Fruit fly (Drosophila melanogaster): ENCODE results near the gene mura.

mura gene

DNA sequence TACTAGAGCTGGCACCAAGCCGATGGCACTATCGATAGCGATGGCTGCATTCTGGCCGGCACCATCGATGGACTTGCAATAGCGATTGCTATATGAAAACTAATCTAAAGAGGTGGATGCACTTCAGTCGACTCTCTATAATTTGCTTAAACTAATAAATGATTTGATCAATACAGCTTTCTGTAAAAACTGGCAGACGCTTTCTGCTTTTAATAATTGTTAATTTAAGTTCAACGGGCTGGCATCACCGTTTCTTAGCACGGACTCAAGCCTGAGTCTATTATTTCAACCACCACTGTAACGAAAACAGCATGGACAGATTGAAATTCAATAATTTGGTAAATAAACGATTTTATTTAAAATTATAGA lies 38.6 kb downstream of the mura start, which contains the start of the genes Ras85D and Rlb1 (continued):
- TF ChIP-seq H15 (GFP tag; IDR thresholded peaks at IDR 0.05), result no peak
- no peak for TF ChIP-seq danr (GFP tag; IDR thresholded peaks at IDR 0.05)
- TF ChIP-seq CG13424 (tag; optimal IDR thresholded peaks at IDR 0.05), result peak; percentile 82
- peak; percentile 8 for TF ChIP-seq zen (tag; optimal IDR thresholded peaks at IDR 0.05)
- no peak for TF ChIP-seq CG32532 (GFP tag; IDR thresholded peaks at IDR 0.05)
- no peak for TF ChIP-seq Atf6 (GFP tag; IDR thresholded peaks at IDR 0.05)
- TF ChIP-seq CG4730 (GFP tag; IDR thresholded peaks at IDR 0.05), result no peak
- TF ChIP-seq caup (GFP tag; optimal IDR thresholded peaks at IDR 0.05; ENCODE audit: severe bottlenecking), result peak; percentile 43
- TF ChIP-seq NC2β (GFP tag; optimal IDR thresholded peaks at IDR 0.05), result peak; percentile 76
- TF ChIP-seq fru (optimal IDR thresholded peaks at IDR 0.05), result no peak
- TF ChIP-seq CG8290 (GFP tag; optimal IDR thresholded peaks at IDR 0.05), result peak; percentile 70
- TF ChIP-seq CG8290 (tag; optimal IDR thresholded peaks at IDR 0.05), result peak in 1 of 2 experiments; percentile 62
- peak; percentile 33 for TF ChIP-seq cwo (GFP tag; optimal IDR thresholded peaks at IDR 0.05)
- no peak for TF ChIP-seq CG3726 (GFP tag; IDR thresholded peaks at IDR 0.05)
- peak; percentile 68 for TF ChIP-seq Fer2 (tag; optimal IDR thresholded peaks at IDR 0.05)
- peak; percentile 61 for TF ChIP-seq CG10979 (tag; optimal IDR thresholded peaks at IDR 0.05)
- no peak for TF ChIP-seq CG11723 (GFP tag; optimal IDR thresholded peaks at IDR 0.05)
- no peak for TF ChIP-seq wek (GFP tag; optimal IDR thresholded peaks at IDR 0.05)
- TF ChIP-seq hbn (GFP tag; IDR thresholded peaks at IDR 0.05; ENCODE audit: partially characterized antibody), result no peak
- peak; percentile 63 for TF ChIP-seq grn (GFP tag; optimal IDR thresholded peaks at IDR 0.05)
- TF ChIP-seq CG2129 (GFP tag; IDR thresholded peaks at IDR 0.05; ENCODE audit: partially characterized antibody), result no peak
- peak; percentile 85 for TF ChIP-seq pzg (GFP tag; optimal IDR thresholded peaks at IDR 0.05)
- no peak for TF ChIP-seq Dll (GFP tag; IDR thresholded peaks at IDR 0.05; ENCODE audit: partially characterized antibody)
- TF ChIP-seq NC2α (GFP tag; optimal IDR thresholded peaks at IDR 0.05), result peak; percentile 59
- TF ChIP-seq gce (GFP tag; IDR thresholded peaks at IDR 0.05), result no peak
- TF ChIP-seq CG10959 (GFP tag; IDR thresholded peaks at IDR 0.05), result no peak
- peak; percentile 62 for TF ChIP-seq CG30020 (tag; optimal IDR thresholded peaks at IDR 0.05)
- TF ChIP-seq Dek (tag; optimal IDR thresholded peaks at IDR 0.05), result peak; percentile 59
- TF ChIP-seq CG6654 (GFP tag; optimal IDR thresholded peaks at IDR 0.05), result no peak
- TF ChIP-seq cas (GFP tag; IDR thresholded peaks at IDR 0.05), result no peak
- no peak for TF ChIP-seq Dref (GFP tag; IDR thresholded peaks at IDR 0.05)
- TF ChIP-seq tup (GFP tag; optimal IDR thresholded peaks at IDR 0.05), result peak; percentile 16
- peak; percentile 25 for TF ChIP-seq cato (GFP tag; optimal IDR thresholded peaks at IDR 0.05; ENCODE audit: borderline replicate concordance)
- no peak for TF ChIP-seq Dfd (GFP tag; optimal IDR thresholded peaks at IDR 0.05)
- TF ChIP-seq HLH3B (GFP tag; IDR thresholded peaks at IDR 0.05), result no peak
- TF ChIP-seq lola (GFP tag; optimal IDR thresholded peaks at IDR 0.05), result peak in 1 of 3 experiments; percentile 57
- TF ChIP-seq CG4854 (GFP tag; optimal IDR thresholded peaks at IDR 0.05), result peak; percentile 66
- TF ChIP-seq bab2 (GFP tag; optimal IDR thresholded peaks at IDR 0.05), result peak; percentile 87
- TF ChIP-seq seq (GFP tag; IDR thresholded peaks at IDR 0.05), result no peak
- TF ChIP-seq Nf-YB (GFP tag; optimal IDR thresholded peaks at IDR 0.05), result peak; percentile 31
- TF ChIP-seq shn (GFP tag; optimal IDR thresholded peaks at IDR 0.05), result peak; percentile 83
- TF ChIP-seq B-H1 (GFP tag; IDR thresholded peaks at IDR 0.05), result no peak
- TF ChIP-seq crol (GFP tag; IDR thresholded peaks at IDR 0.05), result no peak
- TF ChIP-seq pb (GFP tag; optimal IDR thresholded peaks at IDR 0.05), result peak; percentile 62
- peak; percentile 69 for TF ChIP-seq ERR (GFP tag; optimal IDR thresholded peaks at IDR 0.05)
- TF ChIP-seq Hmx (GFP tag; optimal IDR thresholded peaks at IDR 0.05), result peak; percentile 47
- TF ChIP-seq CTCF (GFP tag; optimal IDR thresholded peaks at IDR 0.05), result peak; percentile 7
- TF ChIP-seq Stat92E (GFP tag; optimal IDR thresholded peaks at IDR 0.05), result peak in 1 of 3 experiments; percentile 53
- peak; percentile 83 for TF ChIP-seq pho (GFP tag; optimal IDR thresholded peaks at IDR 0.05)
- peak; percentile 73 for TF ChIP-seq Dip3 (GFP tag; optimal IDR thresholded peaks at IDR 0.05)
- no peak for TF ChIP-seq tgo (GFP tag; IDR thresholded peaks at IDR 0.05)
- TF ChIP-seq Dad (GFP tag; optimal IDR thresholded peaks at IDR 0.05), result peak; percentile 67
- TF ChIP-seq Bteb2 (GFP tag; optimal IDR thresholded peaks at IDR 0.05), result peak; percentile 69
